Worm (Caenorhabditis elegans) whole organism, L3 larva: ENCODE measurements around the gene sex-1.

Source experiments
- R02D3.7 ChIP-seq: fragments of 150-350 bp; optimal IDR thresholded peaks from 2 replicates; lab custom pipeline; 2014; ENCODE audit warnings: missing biosample characterization, missing genetic modification characterization
- aly-2 ChIP-seq: fragments of 150-350 bp; optimal IDR thresholded peaks from 2 replicates; lab custom pipeline; 2014; ENCODE audit warnings: missing biosample characterization, missing genetic modification characterization
- ceh-16 ChIP-seq: sonication (generic microtip); optimal IDR thresholded peaks from 2 replicates; lab custom pipeline; 2017; ENCODE audit warnings: missing biosample characterization, missing genetic modification characterization
- ceh-28 ChIP-seq: fragments of 150-350 bp; optimal IDR thresholded peaks from 2 replicates; lab custom pipeline; 2014; ENCODE audit warnings: missing biosample characterization, missing genetic modification reagents, missing genetic modification characterization
- ceh-82 ChIP-seq: fragments of 150-350 bp; optimal IDR thresholded peaks from 2 replicates; lab custom pipeline; 2014; ENCODE audit warnings: missing biosample characterization, missing genetic modification characterization
- ceh-9 ChIP-seq: sonication (generic microtip); optimal IDR thresholded peaks from 2 replicates; lab custom pipeline; 2018; ENCODE audit warnings: missing biosample characterization, missing genetic modification characterization
- daf-12 ChIP-seq: fragments of 150-350 bp; optimal IDR thresholded peaks from 2 replicates; lab custom pipeline; 2014; ENCODE audit warnings: missing biosample characterization, missing genetic modification reagents, missing genetic modification characterization
- egl-27 ChIP-seq: sonication (generic microtip); optimal IDR thresholded peaks from 4 replicates; lab custom pipeline; 2017; ENCODE audit warnings: missing biosample characterization, missing genetic modification reagents, missing genetic modification characterization
- egl-5 ChIP-seq: fragments of 150-350 bp; optimal IDR thresholded peaks from 2 replicates; lab custom pipeline; 2017; ENCODE audit warnings: missing biosample characterization, missing genetic modification reagents, missing genetic modification characterization, inconsistent platforms
- elt-1 ChIP-seq: fragments of 150-350 bp; optimal IDR thresholded peaks from 2 replicates; lab custom pipeline; 2014; ENCODE audit warnings: missing biosample characterization, missing genetic modification characterization
- elt-2 ChIP-seq: sonication (generic microtip); optimal IDR thresholded peaks from 2 replicates; lab custom pipeline; 2016; ENCODE audit warnings: missing genetic modification reagents, mild to moderate bottlenecking, missing genetic modification characterization, missing compliant biosample characterization
- eor-1 ChIP-seq, 2 experiments: fragments of 150-350 bp; optimal IDR thresholded peaks; 2 replicates each; lab custom pipeline; 2014 to 2018; ENCODE audit warnings: missing biosample characterization in 2 of 2, missing genetic modification characterization in 2 of 2
- fkh-10 ChIP-seq: sonication (generic microtip); optimal IDR thresholded peaks from 2 replicates; lab custom pipeline; 2017; ENCODE audit warnings: missing biosample characterization, missing genetic modification reagents, missing genetic modification characterization
- fos-1 ChIP-seq: fragments of 150-350 bp; optimal IDR thresholded peaks from 2 replicates; lab custom pipeline; 2014; ENCODE audit warnings: missing biosample characterization, missing genetic modification characterization
- hmg-11 ChIP-seq: sonication (generic microtip); optimal IDR thresholded peaks from 2 replicates; lab custom pipeline; 2016; ENCODE audit warnings: missing genetic modification characterization, missing compliant biosample characterization
- jun-1 ChIP-seq: fragments of 150-350 bp; optimal IDR thresholded peaks from 2 replicates; lab custom pipeline; 2014; ENCODE audit warnings: missing biosample characterization, missing genetic modification reagents, missing genetic modification characterization
- lin-15B ChIP-seq: fragments of 150-350 bp; optimal IDR thresholded peaks from 2 replicates; lab custom pipeline; 2014; ENCODE audit warnings: missing biosample characterization, missing genetic modification characterization
- lin-39 ChIP-seq: fragments of 150-350 bp; optimal IDR thresholded peaks from 2 replicates; lab custom pipeline; 2018; ENCODE audit warnings: missing biosample characterization, missing genetic modification reagents, missing genetic modification characterization
- lsy-12 ChIP-seq: sonication (generic microtip); optimal IDR thresholded peaks from 2 replicates; lab custom pipeline; 2016; ENCODE audit warnings: mild to moderate bottlenecking, missing genetic modification characterization, missing compliant biosample characterization
- mdl-1 ChIP-seq: fragments of 150-350 bp; optimal IDR thresholded peaks from 2 replicates; lab custom pipeline; 2014; ENCODE audit warnings: missing biosample characterization, missing genetic modification characterization
- mml-1 ChIP-seq: fragments of 150-350 bp; sonication (generic microtip); optimal IDR thresholded peaks from 3 replicates; lab custom pipeline; 2014; ENCODE audit warnings: missing biosample characterization, missing genetic modification characterization
- nfya-1 ChIP-seq: sonication (generic microtip); optimal IDR thresholded peaks from 2 replicates; lab custom pipeline; 2017; ENCODE audit warnings: missing genetic modification characterization, mild to moderate bottlenecking, missing compliant biosample characterization, antibody characterized with exemption, moderate library complexity; ENCODE audit not compliant: insufficient read depth
- nhr-11 ChIP-seq: fragments of 150-350 bp; optimal IDR thresholded peaks from 2 replicates; lab custom pipeline; 2014; ENCODE audit warnings: missing biosample characterization, missing genetic modification characterization
- nhr-12 ChIP-seq: fragments of 150-350 bp; optimal IDR thresholded peaks from 2 replicates; lab custom pipeline; 2014; ENCODE audit warnings: missing biosample characterization, missing genetic modification characterization
- nhr-23 ChIP-seq: fragments of 150-350 bp; optimal IDR thresholded peaks from 2 replicates; lab custom pipeline; 2014; ENCODE audit warnings: missing biosample characterization, missing genetic modification reagents, missing genetic modification characterization
- nhr-237 ChIP-seq: fragments of 150-350 bp; optimal IDR thresholded peaks from 2 replicates; lab custom pipeline; 2014; ENCODE audit warnings: missing biosample characterization, missing genetic modification characterization
- nhr-25 ChIP-seq: sonication (generic microtip); optimal IDR thresholded peaks from 2 replicates; lab custom pipeline; 2017; ENCODE audit warnings: missing biosample characterization, missing genetic modification characterization
- nhr-28 ChIP-seq: fragments of 150-350 bp; optimal IDR thresholded peaks from 2 replicates; lab custom pipeline; 2014; ENCODE audit warnings: missing biosample characterization, missing genetic modification characterization
- nhr-43 ChIP-seq: sonication (generic microtip); optimal IDR thresholded peaks from 2 replicates; lab custom pipeline; 2016; ENCODE audit warnings: mild to moderate bottlenecking, missing genetic modification characterization, missing compliant biosample characterization; ENCODE audit not compliant: poor library complexity, severe bottlenecking
- nhr-67 ChIP-seq: fragments of 150-350 bp; optimal IDR thresholded peaks from 2 replicates; lab custom pipeline; 2014; ENCODE audit warnings: missing biosample characterization, missing genetic modification characterization
- nhr-76 ChIP-seq: fragments of 150-350 bp; sonication (generic microtip); optimal IDR thresholded peaks from 5 replicates; lab custom pipeline; 2014; ENCODE audit warnings: missing biosample characterization, missing genetic modification characterization
- pha-4 ChIP-seq: fragments of 150-350 bp; optimal IDR thresholded peaks from 2 replicates; lab custom pipeline; 2014; ENCODE audit warnings: missing biosample characterization, missing genetic modification reagents, missing genetic modification characterization
- pqm-1 ChIP-seq: fragments of 150-350 bp; optimal IDR thresholded peaks from 2 replicates; lab custom pipeline; 2017; ENCODE audit warnings: missing biosample characterization, missing genetic modification characterization, inconsistent platforms
- skn-1 ChIP-seq: fragments of 150-350 bp; optimal IDR thresholded peaks from 2 replicates; lab custom pipeline; 2014; ENCODE audit warnings: missing biosample characterization, missing genetic modification characterization
- snpc-4 ChIP-seq: fragments of 150-350 bp; optimal IDR thresholded peaks from 2 replicates; lab custom pipeline; 2014; ENCODE audit warnings: missing biosample characterization, missing genetic modification characterization
- tbx-2 ChIP-seq: sonication (generic microtip); optimal IDR thresholded peaks from 2 replicates; lab custom pipeline; 2016; ENCODE audit warnings: mild to moderate bottlenecking, missing genetic modification characterization, missing compliant biosample characterization
- unc-39 ChIP-seq: sonication (generic microtip); optimal IDR thresholded peaks from 4 replicates; lab custom pipeline; 2017; ENCODE audit warnings: missing biosample characterization, missing genetic modification characterization
- unc-62 ChIP-seq: fragments of 150-350 bp; sonication (generic microtip); optimal IDR thresholded peaks from 4 replicates; lab custom pipeline; 2014; ENCODE audit warnings: missing biosample characterization, missing genetic modification reagents, missing genetic modification characterization
- zag-1 ChIP-seq: fragments of 150-350 bp; optimal IDR thresholded peaks from 2 replicates; lab custom pipeline; 2014; ENCODE audit warnings: missing biosample characterization, missing genetic modification characterization

The sex-1 gene

ce11 chrX:10189244-10189643 lies 16.0 kb downstream of the sex-1 start:
- TF ChIP-seq nhr-25 = peak; percentile 83
- TF ChIP-seq mml-1 (tag; lab: Kevin White, UChicago) = no peak
- TF ChIP-seq unc-62 (GFP tag; lab: Kevin White, UChicago) = no peak

ce11 chrX:10188493-10188895 lies 16.7 kb downstream of the sex-1 start:
- TF ChIP-seq egl-27 (tag; lab: Kevin White, UChicago) = peak; percentile 54
- peak; percentile 9 for TF ChIP-seq pqm-1
- TF ChIP-seq elt-2 (tag; lab: Kevin White, UChicago) = peak; percentile 55
- TF ChIP-seq nhr-43 (tag; lab: Kevin White, UChicago) = peak; percentile 62
- TF ChIP-seq nhr-12 = no peak
- peak; percentile 54 for TF ChIP-seq elt-1 (tag; lab: Kevin White, UChicago)
- TF ChIP-seq fos-1 = peak; percentile 55
- TF ChIP-seq egl-5 = peak; percentile 60
- peak; percentile 41 for TF ChIP-seq ceh-28 (tag; lab: Kevin White, UChicago)
- TF ChIP-seq ceh-9 = no peak
- TF ChIP-seq tbx-2 (tag; lab: Kevin White, UChicago) = peak; percentile 65
- no peak for TF ChIP-seq ceh-82 (tag; lab: Kevin White, UChicago)
- TF ChIP-seq R02D3.7 = peak; percentile 47
- TF ChIP-seq nhr-25 = peak; percentile 71
- no peak for TF ChIP-seq ceh-16 (tag; lab: Kevin White, UChicago)
- peak; percentile 39 for TF ChIP-seq lin-15B (tag; lab: Kevin White, UChicago)
- peak; percentile 84 for TF ChIP-seq nfya-1
- peak; percentile 28 for TF ChIP-seq fkh-10 (GFP tag; lab: Kevin White, UChicago)
- TF ChIP-seq snpc-4 (tag; lab: Kevin White, UChicago) = peak; percentile 50
- peak; percentile 68 for TF ChIP-seq lsy-12 (tag; lab: Kevin White, UChicago)
- TF ChIP-seq nhr-237 = no peak
- TF ChIP-seq nhr-11 (tag; lab: Kevin White, UChicago) = peak; percentile 79
- TF ChIP-seq skn-1 = no peak
- TF ChIP-seq mdl-1 (tag; lab: Kevin White, UChicago) = peak; percentile 87
- no peak for TF ChIP-seq zag-1 (tag; lab: Kevin White, UChicago)
- TF ChIP-seq unc-62 (GFP tag; lab: Kevin White, UChicago) = peak; percentile 75
- TF ChIP-seq lin-39 (tag; lab: Kevin White, UChicago) = peak; percentile 94
- TF ChIP-seq jun-1 (tag; lab: Kevin White, UChicago) = peak; percentile 74
- TF ChIP-seq hmg-11 (tag; lab: Kevin White, UChicago) = peak; percentile 94
- TF ChIP-seq aly-2 = no peak
- no peak for TF ChIP-seq eor-1 (tag; optimal IDR thresholded peaks at IDR 0.05; lab: Kevin White, UChicago)
- TF ChIP-seq nhr-76 (tag; lab: Kevin White, UChicago) = no peak
- TF ChIP-seq unc-39 (tag; lab: Kevin White, UChicago) = no peak
- no peak for TF ChIP-seq nhr-67 (tag; lab: Kevin White, UChicago)
- TF ChIP-seq pha-4 (tag; lab: Kevin White, UChicago) = peak; percentile 74
- TF ChIP-seq nhr-28 (tag; lab: Kevin White, UChicago) = no peak
- no peak for TF ChIP-seq nhr-23 (tag; lab: Kevin White, UChicago)

- no peak for TF ChIP-seq lsy-12 (tag; lab: Kevin White, UChicago)
- no peak for TF ChIP-seq fos-1
- TF ChIP-seq elt-1 (tag; lab: Kevin White, UChicago) = no peak
- TF ChIP-seq, all 47 proteins: peak for 0
These were observed 20.5 kb downstream of the sex-1 start for ce11 chrX:10184708-10185107.

- TF ChIP-seq eor-1 (tag; optimal IDR thresholded peaks at IDR 0.05; lab: Kevin White, UChicago) (no peak), daf-12 (no peak), pha-4 (tag; lab: Kevin White, UChicago) (no peak), nhr-237 (no peak), zag-1 (tag; lab: Kevin White, UChicago) (no peak), nhr-23 (tag; lab: Kevin White, UChicago) (no peak)
These were observed 21.5 kb downstream of the sex-1 start, which contains the start of gene arrd-28 for ce11 chrX:10183695-10184094. arrd-28 (plus strand) TSS chrX:10183995.
